Fruit fly (Drosophila melanogaster): ENCODE measurements around the gene CG6834.

dm6 chr3R:11646826-11647225 is 41.1 kb downstream of the CG6834 start:
- TF ChIP-seq insv (optimal IDR thresholded peaks at IDR 0.05) (no peak), psq (optimal IDR thresholded peaks at IDR 0.05) (no peak), ttk (optimal IDR thresholded peaks at IDR 0.05) (no peak), h (optimal IDR thresholded peaks at IDR 0.05) (no peak), Sin3A (optimal IDR thresholded peaks at IDR 0.05) (no peak), Myc (optimal IDR thresholded peaks at IDR 0.05) (no peak)
